Worm (Caenorhabditis elegans) whole organism, young adult: ENCODE results near the gene Y73C8C.10.
A peak's percentile ranks its signal among the peaks of the same experiment; 100 is the strongest.

Source experiments
- B0336.3 ChIP-seq: fragments of 200-800 bp; sonication (Bioruptor generic); IDR thresholded peaks from 2 replicates; pipeline ENCODE4 v1.3.6; 2022; ENCODE audit warnings: missing genetic modification characterization, missing compliant biosample characterization
- F23B12.7 ChIP-seq: sonication (generic microtip); optimal IDR thresholded peaks from 2 replicates; lab custom pipeline; 2017; ENCODE audit warnings: missing genetic modification characterization, mild to moderate bottlenecking, missing compliant biosample characterization, antibody characterized with exemption, moderate library complexity; ENCODE audit not compliant: insufficient read depth
- F39B2.1 ChIP-seq: fragments of 200-800 bp; sonication (Bioruptor generic); IDR thresholded peaks from 2 replicates; pipeline ENCODE4 v1.3.6; 2022; ENCODE audit warnings: missing genetic modification reagents, missing genetic modification characterization, missing compliant biosample characterization
- F49E8.2 ChIP-seq: sonication (generic microtip); optimal IDR thresholded peaks from 3 replicates; lab custom pipeline; 2017; ENCODE audit warnings: missing genetic modification characterization, mild to moderate bottlenecking, missing compliant biosample characterization, antibody characterized with exemption, moderate library complexity; ENCODE audit not compliant: insufficient read depth
- F52B5.7 ChIP-seq: sonication (generic microtip); optimal IDR thresholded peaks from 2 replicates; lab custom pipeline; 2016; ENCODE audit warnings: mild to moderate bottlenecking, missing genetic modification characterization, missing compliant biosample characterization
- F57A8.1 ChIP-seq: fragments of 200-800 bp; sonication (Bioruptor generic); optimal IDR thresholded peaks from 2 replicates; lab custom pipeline; 2018; ENCODE audit warnings: mild to moderate bottlenecking, missing genetic modification characterization, moderate library complexity, missing compliant biosample characterization
- K11D2.4 ChIP-seq: fragments of 200-800 bp; sonication (Bioruptor generic); IDR thresholded peaks from 2 replicates; pipeline ENCODE4 v1.3.6; 2022; ENCODE audit warnings: missing genetic modification reagents, missing genetic modification characterization, missing compliant biosample characterization
- K12H6.12 ChIP-seq: fragments of 200-800 bp; sonication (Bioruptor generic); optimal IDR thresholded peaks from 2 replicates; lab custom pipeline; 2018; ENCODE audit warnings: mild to moderate bottlenecking, missing genetic modification characterization, missing compliant biosample characterization
- T07F8.4 ChIP-seq: sonication (generic microtip); optimal IDR thresholded peaks from 2 replicates; lab custom pipeline; 2016; ENCODE audit warnings: mild to moderate bottlenecking, missing genetic modification characterization, moderate library complexity, missing compliant biosample characterization
- Y67H2A.10 ChIP-seq: fragments of 200-800 bp; sonication (Bioruptor generic); conservative IDR thresholded peaks from 2 replicates; pipeline ENCODE4 v1.3.6; 2022; ENCODE audit warnings: missing genetic modification reagents, missing genetic modification characterization, missing compliant biosample characterization
- atf-7 ChIP-seq: sonication (generic microtip); optimal IDR thresholded peaks from 2 replicates; lab custom pipeline; 2017; ENCODE audit warnings: mild to moderate bottlenecking, missing genetic modification characterization, missing compliant biosample characterization
- bed-2 ChIP-seq: fragments of 200-800 bp; sonication (Bioruptor generic); IDR thresholded peaks from 2 replicates; pipeline ENCODE4 v1.3.6; 2022; ENCODE audit warnings: missing genetic modification reagents, missing genetic modification characterization, missing compliant biosample characterization
- ccch-3 ChIP-seq: fragments of 200-800 bp; sonication (Bioruptor generic); optimal IDR thresholded peaks from 2 replicates; lab custom pipeline; 2018; ENCODE audit warnings: mild to moderate bottlenecking, missing genetic modification characterization, missing compliant biosample characterization
- ceh-100 ChIP-seq: fragments of 200-800 bp; sonication (Bioruptor generic); IDR thresholded peaks from 2 replicates; pipeline ENCODE4 v1.3.6; 2022; ENCODE audit warnings: missing genetic modification reagents, missing genetic modification characterization, missing compliant biosample characterization
- ceh-40 ChIP-seq: fragments of 200-800 bp; sonication (Bioruptor generic); IDR thresholded peaks from 2 replicates; pipeline ENCODE4 v1.3.6; 2022; ENCODE audit warnings: missing genetic modification characterization, missing compliant biosample characterization
- ceh-79 ChIP-seq: sonication (generic microtip); optimal IDR thresholded peaks from 2 replicates; lab custom pipeline; 2017; ENCODE audit warnings: mild to moderate bottlenecking, missing genetic modification characterization, missing compliant biosample characterization
- ceh-91 ChIP-seq: fragments of 200-800 bp; sonication (Bioruptor generic); IDR thresholded peaks from 2 replicates; pipeline ENCODE4 v1.3.6; 2022; ENCODE audit warnings: missing genetic modification reagents, missing genetic modification characterization, missing compliant biosample characterization
- die-1 ChIP-seq: sonication (generic microtip); optimal IDR thresholded peaks from 2 replicates; lab custom pipeline; 2016; ENCODE audit warnings: missing genotype, mild to moderate bottlenecking, missing genetic modification characterization, missing compliant biosample characterization
- dpff-1 ChIP-seq: sonication (generic microtip); optimal IDR thresholded peaks from 2 replicates; lab custom pipeline; 2017; ENCODE audit warnings: mild to moderate bottlenecking, missing genetic modification characterization, missing compliant biosample characterization
- dpl-1 ChIP-seq: fragments of 150-350 bp; optimal IDR thresholded peaks from 2 replicates; lab custom pipeline; 2014; ENCODE audit warnings: missing biosample characterization, missing genetic modification reagents, missing genetic modification characterization
- efl-1 ChIP-seq: fragments of 150-350 bp; optimal IDR thresholded peaks from 2 replicates; lab custom pipeline; 2014; ENCODE audit warnings: missing biosample characterization, missing genetic modification reagents, missing genetic modification characterization
- egl-18 ChIP-seq: fragments of 200-800 bp; sonication (Bioruptor generic); IDR thresholded peaks from 2 replicates; pipeline ENCODE4 v1.3.6; 2022; ENCODE audit warnings: missing genetic modification reagents, missing genetic modification characterization, missing compliant biosample characterization
- gei-17 ChIP-seq: fragments of 200-800 bp; sonication (Bioruptor generic); optimal IDR thresholded peaks from 2 replicates; lab custom pipeline; 2018; ENCODE audit warnings: mild to moderate bottlenecking, missing genetic modification characterization, missing compliant biosample characterization
- him-1 ChIP-seq: sonication (generic microtip); optimal IDR thresholded peaks from 2 replicates; lab custom pipeline; 2016; ENCODE audit warnings: missing genotype, missing genetic modification reagents, missing genetic modification characterization, missing compliant biosample characterization
- hlh-26 ChIP-seq: fragments of 200-800 bp; sonication (Bioruptor generic); conservative IDR thresholded peaks from 2 replicates; pipeline ENCODE4 v1.3.6; 2022; ENCODE audit warnings: missing genetic modification reagents, missing genetic modification characterization, missing compliant biosample characterization
- hmg-1.2 ChIP-seq: fragments of 200-800 bp; sonication (Bioruptor generic); IDR thresholded peaks from 2 replicates; pipeline ENCODE4 v1.3.6; 2022; ENCODE audit warnings: missing genetic modification reagents, missing genetic modification characterization, missing compliant biosample characterization
- hrde-1 ChIP-seq: sonication (generic microtip); optimal IDR thresholded peaks from 2 replicates; lab custom pipeline; 2016; ENCODE audit warnings: missing genetic modification characterization, mild to moderate bottlenecking, missing compliant biosample characterization, moderate library complexity, missing genotype, missing genetic modification reagents, borderline replicate concordance
- let-526 ChIP-seq: fragments of 200-800 bp; sonication (Bioruptor generic); IDR thresholded peaks from 2 replicates; pipeline ENCODE4 v1.3.6; 2022; ENCODE audit warnings: missing genetic modification reagents, missing genetic modification characterization, missing compliant biosample characterization
- lin-35 ChIP-seq, 3 experiments: fragments of 150-350 bp in 2 of 3; sonication (generic microtip) in 1 of 3; optimal IDR thresholded peaks; 2 replicates each; lab custom pipeline; 2014 to 2018; ENCODE audit warnings: missing biosample characterization in 3 of 3, missing genetic modification characterization in 3 of 3, missing genetic modification reagents in 3 of 3
- lir-1 ChIP-seq: fragments of 200-800 bp; sonication (Bioruptor generic); conservative IDR thresholded peaks from 2 replicates; pipeline ENCODE4 v1.3.6; 2022; ENCODE audit warnings: missing genetic modification reagents, missing genetic modification characterization, missing compliant biosample characterization
- lsl-1 ChIP-seq: fragments of 200-800 bp; sonication (Bioruptor generic); optimal IDR thresholded peaks from 2 replicates; lab custom pipeline; 2018; ENCODE audit warnings: mild to moderate bottlenecking, missing genetic modification characterization, moderate library complexity, missing compliant biosample characterization
- lsy-27 ChIP-seq: sonication (generic microtip); optimal IDR thresholded peaks from 2 replicates; lab custom pipeline; 2017; ENCODE audit warnings: missing genetic modification characterization, mild to moderate bottlenecking, missing compliant biosample characterization, antibody characterized with exemption, missing genotype, borderline replicate concordance; ENCODE audit not compliant: insufficient read depth
- madf-3 ChIP-seq: fragments of 200-800 bp; sonication (Bioruptor generic); IDR thresholded peaks from 2 replicates; pipeline ENCODE4 v1.3.6; 2022; ENCODE audit warnings: missing genetic modification reagents, missing genetic modification characterization, missing compliant biosample characterization
- mcd-1 ChIP-seq: fragments of 200-800 bp; sonication (Bioruptor generic); IDR thresholded peaks from 2 replicates; pipeline ENCODE4 v1.3.6; 2022; ENCODE audit warnings: missing genetic modification reagents, missing genetic modification characterization, missing compliant biosample characterization
- mes-4 ChIP-seq: sonication (generic microtip); optimal IDR thresholded peaks from 2 replicates; lab custom pipeline; 2016; ENCODE audit warnings: missing genotype, missing genetic modification characterization, missing compliant biosample characterization
- nhr-27 ChIP-seq: fragments of 200-800 bp; sonication (Bioruptor generic); optimal IDR thresholded peaks from 2 replicates; lab custom pipeline; 2018; ENCODE audit warnings: mild to moderate bottlenecking, missing genetic modification characterization, moderate library complexity, missing compliant biosample characterization
- nhr-80 ChIP-seq: sonication (generic microtip); optimal IDR thresholded peaks from 2 replicates; lab custom pipeline; 2016; ENCODE audit warnings: missing genetic modification characterization, missing compliant biosample characterization
- repo-1 ChIP-seq: sonication (generic microtip); optimal IDR thresholded peaks from 2 replicates; lab custom pipeline; 2017; ENCODE audit warnings: mild to moderate bottlenecking, missing genetic modification characterization, missing compliant biosample characterization
- sdz-38 ChIP-seq: sonication (generic microtip); optimal IDR thresholded peaks from 2 replicates; lab custom pipeline; 2016; ENCODE audit warnings: missing genotype, missing genetic modification characterization, missing compliant biosample characterization
- snpc-1.1 ChIP-seq: sonication (generic microtip); optimal IDR thresholded peaks from 2 replicates; lab custom pipeline; 2017; ENCODE audit warnings: missing genetic modification characterization, mild to moderate bottlenecking, missing compliant biosample characterization, antibody characterized with exemption, moderate library complexity, missing genotype, missing genetic modification reagents; ENCODE audit not compliant: insufficient read depth
- tbp1 ChIP-seq: fragments of 200-800 bp; sonication (Bioruptor generic); optimal IDR thresholded peaks from 2 replicates; lab custom pipeline; 2018; ENCODE audit warnings: mild to moderate bottlenecking, missing genetic modification characterization, missing compliant biosample characterization
- ztf-28 ChIP-seq: fragments of 200-800 bp; sonication (Bioruptor generic); IDR thresholded peaks from 2 replicates; pipeline ENCODE4 v1.3.6; 2022; ENCODE audit warnings: missing genetic modification reagents, missing genetic modification characterization, missing compliant biosample characterization

Gene Y73C8C.10

ce11 chrV:3118167-3118566 is 9.4 kb downstream of the Y73C8C.10 start, which contains the start of gene clec-210:
TSS of gene clec-210 (plus strand) at chrV:3118377.
- no peak for TF ChIP-seq let-526 (GFP tag; lab: Robert Waterston, UW)
- TF ChIP-seq nhr-80 = peak; percentile 33
- TF ChIP-seq, all 124 proteins: peak for 1

ce11 chrV:3114973-3115372 is 12.6 kb downstream of the Y73C8C.10 start, which contains the start of gene Y73C8C.3:
TSS of gene Y73C8C.3 (plus strand) at chrV:3115273.
- TF ChIP-seq F52B5.7 (tag; lab: Kevin White, UChicago) = no peak
- TF ChIP-seq F23B12.7 (tag; lab: Kevin White, UChicago) = no peak
- no peak for TF ChIP-seq K11D2.4 (GFP tag; lab: Robert Waterston, UW)
- no peak for TF ChIP-seq repo-1 (tag; lab: Kevin White, UChicago)
- no peak for TF ChIP-seq atf-7 (tag; lab: Kevin White, UChicago)
- TF ChIP-seq hmg-1.2 (GFP tag; lab: Robert Waterston, UW) = no peak
- no peak for TF ChIP-seq F57A8.1 (GFP tag; lab: Kevin White, UChicago)
- TF ChIP-seq K12H6.12 (tag; lab: Kevin White, UChicago) = no peak
- no peak for TF ChIP-seq ceh-91 (GFP tag; lab: Robert Waterston, UW)
- no peak for TF ChIP-seq efl-1 (GFP tag; lab: Kevin White, UChicago)
- no peak for TF ChIP-seq die-1 (tag; lab: Kevin White, UChicago)
- no peak for TF ChIP-seq lir-1 (GFP tag; lab: Robert Waterston, UW)
- no peak for TF ChIP-seq hrde-1 (tag; lab: Kevin White, UChicago)
- TF ChIP-seq Y67H2A.10 = no peak
- no peak for TF ChIP-seq mcd-1 (GFP tag; lab: Robert Waterston, UW)
- TF ChIP-seq snpc-1.1 (tag; lab: Kevin White, UChicago) = no peak
- no peak for TF ChIP-seq ceh-100 (GFP tag; lab: Robert Waterston, UW)
- no peak for TF ChIP-seq tbp1 (GFP tag; lab: Kevin White, UChicago)

- TF ChIP-seq let-526 (GFP tag; lab: Robert Waterston, UW) (no peak), bed-2 (GFP tag; lab: Robert Waterston, UW) (no peak), gei-17 (GFP tag; lab: Kevin White, UChicago) (no peak)
Measured at ce11 chrV:3113751-3114150, 13.8 kb downstream of the Y73C8C.10 start, which contains the start of gene Y73C8C.8. TSS of gene Y73C8C.8 (minus strand) at chrV:3113851.

- TF ChIP-seq ceh-40 (GFP tag; lab: Robert Waterston, UW) (no peak), dpff-1 (tag; lab: Kevin White, UChicago) (no peak), madf-3 (GFP tag; lab: Robert Waterston, UW) (no peak), sdz-38 (tag; lab: Kevin White, UChicago) (no peak)
Measured at ce11 chrV:3112198-3112597, 15.4 kb downstream of the Y73C8C.10 start.

DNA sequence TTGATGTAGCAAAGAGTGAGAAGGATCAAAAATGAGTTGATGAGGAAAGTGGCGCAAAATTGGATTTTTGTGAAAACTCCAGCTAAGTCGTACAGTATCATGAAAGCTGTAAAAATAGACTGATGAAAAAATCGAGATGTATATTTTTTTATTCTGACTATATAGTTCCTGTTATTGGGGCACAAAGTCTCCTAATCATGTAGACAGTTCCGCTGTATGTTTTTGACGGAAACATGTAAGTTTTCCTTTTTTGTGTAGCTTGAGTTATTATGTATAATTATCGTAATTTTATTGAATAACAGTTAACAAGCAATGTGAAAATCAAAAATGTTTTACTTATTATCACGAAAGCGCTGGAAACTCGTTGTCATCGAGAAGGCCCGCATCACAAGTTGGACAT is 20.1 kb downstream of the Y73C8C.10 start, which contains the start of gene str-68:
str-68 (minus strand) TSS at position 101 of the 400 bp plus-strand sequence.
- TF ChIP-seq snpc-1.1 (tag; lab: Kevin White, UChicago) = no peak
- no peak for TF ChIP-seq B0336.3 (GFP tag; lab: Robert Waterston, UW)
- TF ChIP-seq F23B12.7 (tag; lab: Kevin White, UChicago) = no peak
- no peak for TF ChIP-seq T07F8.4
- no peak for TF ChIP-seq ccch-3 (GFP tag; lab: Kevin White, UChicago)
- TF ChIP-seq egl-18 (GFP tag; lab: Robert Waterston, UW) = no peak
- TF ChIP-seq ceh-79 (tag; lab: Kevin White, UChicago) = no peak
- TF ChIP-seq hlh-26 (GFP tag; lab: Robert Waterston, UW) = no peak
- TF ChIP-seq F39B2.1 (GFP tag; lab: Robert Waterston, UW) = no peak
- no peak for TF ChIP-seq F49E8.2
- TF ChIP-seq lin-35 (GFP tag; optimal IDR thresholded peaks at IDR 0.05; lab: Kevin White, UChicago) = no peak
- no peak for TF ChIP-seq lsl-1 (GFP tag; lab: Kevin White, UChicago)
- no peak for TF ChIP-seq ztf-28 (GFP tag; lab: Robert Waterston, UW)
- no peak for TF ChIP-seq nhr-27 (tag; lab: Kevin White, UChicago)
- no peak for TF ChIP-seq mes-4 (tag; lab: Kevin White, UChicago)
- TF ChIP-seq him-1 (tag; lab: Kevin White, UChicago) = no peak
- TF ChIP-seq lsy-27 (tag; lab: Kevin White, UChicago) = no peak
- no peak for TF ChIP-seq dpl-1 (GFP tag; lab: Kevin White, UChicago)
